Worm (Caenorhabditis elegans): ENCODE data around the gene str-229.

- no peak for TF ChIP-seq sem-2 (GFP tag; optimal IDR thresholded peaks at IDR 0.05)
- no peak for TF ChIP-seq blmp-1 (tag; optimal IDR thresholded peaks at IDR 0.05)
- TF ChIP-seq nhr-12 (tag; optimal IDR thresholded peaks at IDR 0.05) = no peak
- no peak for TF ChIP-seq lsy-2 (tag; optimal IDR thresholded peaks at IDR 0.05)
- TF ChIP-seq mls-2 (tag; optimal IDR thresholded peaks at IDR 0.05) = no peak
- no peak for TF ChIP-seq nhr-76 (tag; optimal IDR thresholded peaks at IDR 0.05)
- no peak for TF ChIP-seq ces-1 (GFP tag; optimal IDR thresholded peaks at IDR 0.05)
- TF ChIP-seq mep-1 (tag; optimal IDR thresholded peaks at IDR 0.05) = no peak
- TF ChIP-seq elt-3 (tag; optimal IDR thresholded peaks at IDR 0.05) = no peak
- no peak for TF ChIP-seq unc-62 (GFP tag; optimal IDR thresholded peaks at IDR 0.05)
Observed at ce11 chrV:3900102-3900501, 2.3 kb downstream of the str-229 start, which contains the start of gene irld-22.
